Worm (Caenorhabditis elegans): Measurements from ENCODE around the gene sms-2.

- TF ChIP-seq snpc-4 (tag; optimal IDR thresholded peaks at IDR 0.05): no peak
- TF ChIP-seq pqm-1 (tag; optimal IDR thresholded peaks at IDR 0.05): no peak
- TF ChIP-seq zag-1 (tag; optimal IDR thresholded peaks at IDR 0.05): no peak
- no peak for TF ChIP-seq C16A3.4 (tag; optimal IDR thresholded peaks at IDR 0.05)
- TF ChIP-seq mdl-1 (tag; optimal IDR thresholded peaks at IDR 0.05): no peak
- no peak for TF ChIP-seq lsy-2 (tag; optimal IDR thresholded peaks at IDR 0.05)
- TF ChIP-seq C04F5.9 (tag; optimal IDR thresholded peaks at IDR 0.05): no peak
- TF ChIP-seq nhr-11 (tag; optimal IDR thresholded peaks at IDR 0.05): no peak
- no peak for TF ChIP-seq lin-15B (tag; optimal IDR thresholded peaks at IDR 0.05)
These were observed 1.8 kb upstream of the sms-2 start, which contains the start of gene arr-1 for ce11 chrX:950482-950881.
